Fruit fly (Drosophila melanogaster) Kc167 (cell line): Measurements from ENCODE around the gene sc.

Experiments used
- Myc ChIP-seq: fragments of >200 bp; optimal IDR thresholded peaks from 2 replicates; lab custom pipeline; 2017; ENCODE audit warnings: missing external identifiers
- Sin3A ChIP-seq: fragments of >200 bp; optimal IDR thresholded peaks from 2 replicates; lab custom pipeline; 2018; ENCODE audit warnings: missing external identifiers
- h ChIP-seq: fragments of >200 bp; optimal IDR thresholded peaks from 3 replicates; lab custom pipeline; 2018; ENCODE audit warnings: missing external identifiers
- insv ChIP-seq: fragments of >200 bp; optimal IDR thresholded peaks from 3 replicates; lab custom pipeline; 2018; ENCODE audit warnings: missing external identifiers
- psq ChIP-seq: fragments of >200 bp; optimal IDR thresholded peaks from 2 replicates; lab custom pipeline; 2017; ENCODE audit warnings: missing external identifiers
- ttk ChIP-seq: sonication (Bioruptor generic); optimal IDR thresholded peaks from 2 replicates; lab custom pipeline; 2017; ENCODE audit warnings: missing external identifiers

DNA sequence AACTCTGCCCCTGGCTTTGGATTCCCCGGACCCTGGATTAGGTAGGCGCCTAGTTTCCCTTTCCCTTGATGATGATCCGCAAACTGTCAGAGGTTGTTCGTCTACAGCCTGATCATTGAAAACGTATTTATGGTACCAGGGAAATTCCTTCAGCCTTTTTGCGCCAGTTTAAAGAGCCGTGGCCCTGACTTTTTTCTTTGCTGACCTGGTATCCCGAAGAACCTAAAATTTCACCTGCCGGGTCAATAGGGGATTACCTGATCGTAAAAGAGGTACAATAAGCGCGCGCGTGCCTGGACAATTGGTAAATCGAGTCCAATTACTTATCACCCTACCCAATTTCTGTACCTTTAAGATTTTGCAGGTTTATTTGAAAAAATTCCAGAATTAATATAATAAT is 3.9 kb downstream of the sc start:
- TF ChIP-seq h (no peak), psq (lab: Kevin White, UChicago) (no peak), ttk (no peak), Sin3A (lab: Kevin White, UChicago) (no peak), insv (lab: Kevin White, UChicago) (no peak), Myc (lab: Kevin White, UChicago) (no peak)
